Worm (Caenorhabditis elegans) whole organism, young adult: Measurements from ENCODE around the gene irld-25.
A peak's percentile ranks its signal among the peaks of the same experiment; 100 is the strongest.

Experiments
- B0261.1 ChIP-seq: sonication (generic microtip); optimal IDR thresholded peaks from 2 replicates; lab custom pipeline; 2016; ENCODE audit warnings: mild to moderate bottlenecking, missing genetic modification characterization, moderate library complexity, missing compliant biosample characterization
- B0336.3 ChIP-seq: fragments of 200-800 bp; sonication (Bioruptor generic); IDR thresholded peaks from 2 replicates; pipeline ENCODE4 v1.3.6; 2022; ENCODE audit warnings: missing genetic modification characterization, missing compliant biosample characterization
- D2030.7 ChIP-seq: fragments of 200-800 bp; sonication (Bioruptor generic); IDR thresholded peaks from 2 replicates; pipeline ENCODE4 v1.3.6; 2022; ENCODE audit warnings: missing genetic modification reagents, missing genetic modification characterization, missing compliant biosample characterization
- F22D6.2 ChIP-seq: sonication (generic microtip); optimal IDR thresholded peaks from 2 replicates; lab custom pipeline; 2016; ENCODE audit warnings: mild to moderate bottlenecking, missing genetic modification characterization, missing compliant biosample characterization
- F23B12.7 ChIP-seq: sonication (generic microtip); optimal IDR thresholded peaks from 2 replicates; lab custom pipeline; 2017; ENCODE audit warnings: missing genetic modification characterization, mild to moderate bottlenecking, missing compliant biosample characterization, antibody characterized with exemption, moderate library complexity; ENCODE audit not compliant: insufficient read depth
- F39B2.1 ChIP-seq: fragments of 200-800 bp; sonication (Bioruptor generic); IDR thresholded peaks from 2 replicates; pipeline ENCODE4 v1.3.6; 2022; ENCODE audit warnings: missing genetic modification reagents, missing genetic modification characterization, missing compliant biosample characterization
- F57A8.1 ChIP-seq: fragments of 200-800 bp; sonication (Bioruptor generic); optimal IDR thresholded peaks from 2 replicates; lab custom pipeline; 2018; ENCODE audit warnings: mild to moderate bottlenecking, missing genetic modification characterization, moderate library complexity, missing compliant biosample characterization
- F57C9.4 ChIP-seq: sonication (generic microtip); optimal IDR thresholded peaks from 2 replicates; lab custom pipeline; 2017; ENCODE audit warnings: mild to moderate bottlenecking, missing genetic modification characterization, missing compliant biosample characterization
- T07F8.4 ChIP-seq: sonication (generic microtip); optimal IDR thresholded peaks from 2 replicates; lab custom pipeline; 2016; ENCODE audit warnings: mild to moderate bottlenecking, missing genetic modification characterization, moderate library complexity, missing compliant biosample characterization
- Y95B8A.8 ChIP-seq: fragments of 200-800 bp; sonication (Bioruptor generic); IDR thresholded peaks from 2 replicates; pipeline ENCODE4 v1.3.6; 2022; ENCODE audit warnings: missing genetic modification reagents, missing genetic modification characterization, missing compliant biosample characterization
- ama-1 ChIP-seq, 3 experiments: fragments of 150-350 bp in 1 of 3; sonication (generic microtip) in 2 of 3; optimal IDR thresholded peaks; 2 replicates each; lab custom pipeline; 2014 to 2018; ENCODE audit warnings: missing biosample characterization in 2 of 3, missing genetic modification characterization in 2 of 3, missing genetic modification reagents in 2 of 3
- aptf-2 ChIP-seq: fragments of 200-800 bp; sonication (Bioruptor generic); conservative IDR thresholded peaks from 2 replicates; pipeline ENCODE4 v1.3.6; 2022; ENCODE audit warnings: missing genetic modification reagents, missing genetic modification characterization, missing compliant biosample characterization
- aptf-3 ChIP-seq: fragments of 200-800 bp; sonication (Bioruptor generic); IDR thresholded peaks from 2 replicates; pipeline ENCODE4 v1.3.6; 2022; ENCODE audit warnings: missing genetic modification characterization, missing compliant biosample characterization
- atf-7 ChIP-seq: sonication (generic microtip); optimal IDR thresholded peaks from 2 replicates; lab custom pipeline; 2017; ENCODE audit warnings: mild to moderate bottlenecking, missing genetic modification characterization, missing compliant biosample characterization
- athp-1 ChIP-seq: sonication (generic microtip); optimal IDR thresholded peaks from 2 replicates; lab custom pipeline; 2017; ENCODE audit warnings: mild to moderate bottlenecking, missing genetic modification characterization, missing compliant biosample characterization
- attf-3 ChIP-seq: fragments of 200-800 bp; sonication (Bioruptor generic); conservative IDR thresholded peaks from 2 replicates; pipeline ENCODE4 v1.3.6; 2022; ENCODE audit warnings: missing genetic modification reagents, missing genetic modification characterization, missing compliant biosample characterization
- attf-5 ChIP-seq: fragments of 200-800 bp; sonication (Bioruptor generic); optimal IDR thresholded peaks from 2 replicates; lab custom pipeline; 2018; ENCODE audit warnings: mild to moderate bottlenecking, missing genetic modification characterization, missing compliant biosample characterization
- attf-6 ChIP-seq: fragments of 200-800 bp; sonication (Bioruptor generic); IDR thresholded peaks from 2 replicates; pipeline ENCODE4 v1.3.6; 2022; ENCODE audit warnings: missing genetic modification reagents, missing genetic modification characterization, missing compliant biosample characterization
- bed-1 ChIP-seq: fragments of 200-800 bp; sonication (Bioruptor generic); IDR thresholded peaks from 2 replicates; pipeline ENCODE4 v1.3.6; 2022; ENCODE audit warnings: missing genetic modification reagents, missing genetic modification characterization, missing compliant biosample characterization
- ccch-3 ChIP-seq: fragments of 200-800 bp; sonication (Bioruptor generic); optimal IDR thresholded peaks from 2 replicates; lab custom pipeline; 2018; ENCODE audit warnings: mild to moderate bottlenecking, missing genetic modification characterization, missing compliant biosample characterization
- cebp-2 ChIP-seq: fragments of 200-800 bp; sonication (Bioruptor generic); IDR thresholded peaks from 2 replicates; pipeline ENCODE4 v1.3.6; 2022; ENCODE audit warnings: missing genetic modification characterization, missing compliant biosample characterization
- die-1 ChIP-seq: sonication (generic microtip); optimal IDR thresholded peaks from 2 replicates; lab custom pipeline; 2016; ENCODE audit warnings: missing genotype, mild to moderate bottlenecking, missing genetic modification characterization, missing compliant biosample characterization
- dpl-1 ChIP-seq: fragments of 150-350 bp; optimal IDR thresholded peaks from 2 replicates; lab custom pipeline; 2014; ENCODE audit warnings: missing biosample characterization, missing genetic modification reagents, missing genetic modification characterization
- egrh-3 ChIP-seq: fragments of 200-800 bp; sonication (Bioruptor generic); IDR thresholded peaks from 2 replicates; pipeline ENCODE4 v1.3.6; 2022; ENCODE audit warnings: missing genetic modification reagents, missing genetic modification characterization, missing compliant biosample characterization
- ets-4 ChIP-seq: fragments of 200-800 bp; sonication (Bioruptor generic); optimal IDR thresholded peaks from 2 replicates; lab custom pipeline; 2018; ENCODE audit warnings: mild to moderate bottlenecking, missing genetic modification characterization, missing compliant biosample characterization
- fkh-3 ChIP-seq: sonication (generic microtip); optimal IDR thresholded peaks from 2 replicates; lab custom pipeline; 2016; ENCODE audit warnings: mild to moderate bottlenecking, missing genetic modification characterization, missing compliant biosample characterization
- hsf-1 ChIP-seq: fragments of 200-800 bp; sonication (Bioruptor generic); IDR thresholded peaks from 2 replicates; pipeline ENCODE4 v1.3.6; 2022; ENCODE audit warnings: missing genetic modification reagents, missing genetic modification characterization, missing compliant biosample characterization
- lir-1 ChIP-seq: fragments of 200-800 bp; sonication (Bioruptor generic); conservative IDR thresholded peaks from 2 replicates; pipeline ENCODE4 v1.3.6; 2022; ENCODE audit warnings: missing genetic modification reagents, missing genetic modification characterization, missing compliant biosample characterization
- lsy-27 ChIP-seq: sonication (generic microtip); optimal IDR thresholded peaks from 2 replicates; lab custom pipeline; 2017; ENCODE audit warnings: missing genetic modification characterization, mild to moderate bottlenecking, missing compliant biosample characterization, antibody characterized with exemption, missing genotype, borderline replicate concordance; ENCODE audit not compliant: insufficient read depth
- mes-4 ChIP-seq: sonication (generic microtip); optimal IDR thresholded peaks from 2 replicates; lab custom pipeline; 2016; ENCODE audit warnings: missing genotype, missing genetic modification characterization, missing compliant biosample characterization
- mxl-1 ChIP-seq: sonication (generic microtip); optimal IDR thresholded peaks from 2 replicates; lab custom pipeline; 2016; ENCODE audit warnings: missing genetic modification characterization, missing compliant biosample characterization
- nfya-1 ChIP-seq: sonication (generic microtip); optimal IDR thresholded peaks from 2 replicates; lab custom pipeline; 2017; ENCODE audit warnings: antibody characterized with exemption, missing compliant biosample characterization, missing genetic modification characterization, borderline replicate concordance; ENCODE audit not compliant: insufficient read depth
- nfya-2 ChIP-seq: fragments of 200-800 bp; sonication (Bioruptor generic); IDR thresholded peaks from 2 replicates; pipeline ENCODE4 v1.3.6; 2022; ENCODE audit warnings: missing genetic modification reagents, missing genetic modification characterization, missing compliant biosample characterization
- nhr-80 ChIP-seq: sonication (generic microtip); optimal IDR thresholded peaks from 2 replicates; lab custom pipeline; 2016; ENCODE audit warnings: missing genetic modification characterization, missing compliant biosample characterization
- nhr-90 ChIP-seq: sonication (generic microtip); optimal IDR thresholded peaks from 2 replicates; lab custom pipeline; 2016; ENCODE audit warnings: missing genotype, mild to moderate bottlenecking, missing genetic modification characterization, missing compliant biosample characterization
- pbrm-1 ChIP-seq: fragments of 200-800 bp; sonication (Bioruptor generic); IDR thresholded peaks from 2 replicates; pipeline ENCODE4 v1.3.6; 2022; ENCODE audit warnings: missing genetic modification reagents, missing genetic modification characterization, missing compliant biosample characterization
- pha-4 ChIP-seq: fragments of 150-350 bp; sonication (generic microtip); optimal IDR thresholded peaks from 2 replicates; lab custom pipeline; 2014; ENCODE audit warnings: missing biosample characterization, missing genetic modification reagents, missing genetic modification characterization
- rcor-1 ChIP-seq: fragments of 200-800 bp; sonication (Bioruptor generic); IDR thresholded peaks from 2 replicates; pipeline ENCODE4 v1.3.6; 2022; ENCODE audit warnings: missing genetic modification reagents, missing genetic modification characterization, missing compliant biosample characterization
- repo-1 ChIP-seq: sonication (generic microtip); optimal IDR thresholded peaks from 2 replicates; lab custom pipeline; 2017; ENCODE audit warnings: mild to moderate bottlenecking, missing genetic modification characterization, missing compliant biosample characterization
- sdz-38 ChIP-seq: sonication (generic microtip); optimal IDR thresholded peaks from 2 replicates; lab custom pipeline; 2016; ENCODE audit warnings: missing genotype, missing genetic modification characterization, missing compliant biosample characterization
- snpc-1.1 ChIP-seq: sonication (generic microtip); optimal IDR thresholded peaks from 2 replicates; lab custom pipeline; 2017; ENCODE audit warnings: missing genetic modification characterization, mild to moderate bottlenecking, missing compliant biosample characterization, antibody characterized with exemption, moderate library complexity, missing genotype, missing genetic modification reagents; ENCODE audit not compliant: insufficient read depth
- snpc-4 ChIP-seq, 5 experiments: fragments of 150-350 bp in 1 of 5; sonication (generic microtip) in 4 of 5; optimal IDR thresholded peaks; 2 replicates each; lab custom pipeline; 2014 to 2018; ENCODE audit warnings: missing genetic modification characterization in 5 of 5, missing biosample characterization in 3 of 5, antibody characterized with exemption in 2 of 5, mild to moderate bottlenecking in 2 of 5, missing compliant biosample characterization in 2 of 5, missing genotype in 2 of 5, moderate library complexity in 2 of 5, missing genetic modification reagents in 1 of 5
- somi-1 ChIP-seq: fragments of 200-800 bp; sonication (Bioruptor generic); optimal IDR thresholded peaks from 2 replicates; lab custom pipeline; 2018; ENCODE audit warnings: mild to moderate bottlenecking, missing genetic modification characterization, missing compliant biosample characterization
- tlf-1 ChIP-seq: fragments of 200-800 bp; sonication (Bioruptor generic); optimal IDR thresholded peaks from 2 replicates; lab custom pipeline; 2018; ENCODE audit warnings: mild to moderate bottlenecking, missing genetic modification characterization, missing compliant biosample characterization
- unc-130 ChIP-seq: sonication (generic microtip); optimal IDR thresholded peaks from 2 replicates; lab custom pipeline; 2016; ENCODE audit warnings: missing genetic modification reagents, missing genetic modification characterization, missing compliant biosample characterization
- xnd-1 ChIP-seq: sonication (generic microtip); optimal IDR thresholded peaks from 2 replicates; lab custom pipeline; 2016; ENCODE audit warnings: missing genotype, missing genetic modification reagents, missing genetic modification characterization, missing compliant biosample characterization
- ztf-26 ChIP-seq: sonication (generic microtip); optimal IDR thresholded peaks from 2 replicates; lab custom pipeline; 2017; ENCODE audit warnings: missing genetic modification characterization, missing compliant biosample characterization
- ztf-3 ChIP-seq: fragments of 200-800 bp; sonication (Bioruptor generic); optimal IDR thresholded peaks from 2 replicates; lab custom pipeline; 2018; ENCODE audit warnings: mild to moderate bottlenecking, missing genetic modification characterization, missing compliant biosample characterization

Gene irld-25

ce11 chrV:15190903-15191302 lies 30.5 kb upstream of the irld-25 start, which contains the start of gene Y75B12B.11 (continued):
- TF ChIP-seq F57C9.4 (tag; lab: Kevin White, UChicago) (peak; percentile 91), Y95B8A.8 (GFP tag; lab: Robert Waterston, UW) (peak; percentile 87; the same call in 1 of the 2 replicates), ama-1 (optimal IDR thresholded peaks at IDR 0.05; lab: Kevin White, UChicago) (peak; percentile 78), ama-1 (GFP tag; optimal IDR thresholded peaks at IDR 0.05; lab: Kevin White, UChicago) (peak; percentile 93 to 95), ccch-3 (GFP tag; lab: Kevin White, UChicago) (no peak), nfya-1 (no peak), dpl-1 (GFP tag; lab: Kevin White, UChicago) (peak; percentile 49), sdz-38 (tag; lab: Kevin White, UChicago) (no peak), ets-4 (peak; percentile 87), snpc-4 (GFP tag; optimal IDR thresholded peaks at IDR 0.05; lab: Kevin White, UChicago) (peak; percentile 77), snpc-4 (tag; optimal IDR thresholded peaks at IDR 0.05; lab: Kevin White, UChicago) (peak; percentile 47 to 87 (median 82)), mxl-1 (tag; lab: Kevin White, UChicago) (peak; percentile 96), ztf-3 (GFP tag; lab: Kevin White, UChicago) (peak; percentile 46), F57A8.1 (GFP tag; lab: Kevin White, UChicago) (peak; percentile 86), pbrm-1 (peak; percentile 93), lir-1 (peak; percentile 75), unc-130 (GFP tag; lab: Kevin White, UChicago) (peak; percentile 92), mes-4 (tag; lab: Kevin White, UChicago) (peak; percentile 95), nfya-2 (peak; percentile 90; the same call in 1 of the 2 replicates), die-1 (tag; lab: Kevin White, UChicago) (peak; percentile 98), ztf-26 (tag; lab: Kevin White, UChicago) (peak; percentile 95), F22D6.2 (tag; lab: Kevin White, UChicago) (peak; percentile 82), B0336.3 (GFP tag; lab: Robert Waterston, UW) (peak; percentile 98), rcor-1 (GFP tag; lab: Robert Waterston, UW) (peak; percentile 95), bed-1 (peak; percentile 94; the same call in 1 of the 2 replicates), F23B12.7 (tag; lab: Kevin White, UChicago) (peak; percentile 89), aptf-2 (peak; percentile 73; the same call in 1 of the 2 replicates), repo-1 (tag; lab: Kevin White, UChicago) (peak; percentile 96), egrh-3 (GFP tag; lab: Robert Waterston, UW) (peak; percentile 78), B0261.1 (tag; lab: Kevin White, UChicago) (peak; percentile 97), attf-3 (peak; percentile 77), pha-4 (tag; lab: Kevin White, UChicago) (no peak), lsy-27 (tag; lab: Kevin White, UChicago) (peak; percentile 83), aptf-3 (GFP tag; lab: Robert Waterston, UW) (peak; percentile 96), snpc-1.1 (tag; lab: Kevin White, UChicago) (peak; percentile 81), attf-6 (GFP tag; lab: Robert Waterston, UW) (peak; percentile 93), D2030.7 (GFP tag; lab: Robert Waterston, UW) (peak; percentile 96), fkh-3 (tag; lab: Kevin White, UChicago) (peak; percentile 93), cebp-2 (GFP tag; lab: Robert Waterston, UW) (peak; percentile 97), tlf-1 (GFP tag; lab: Kevin White, UChicago) (peak; percentile 95), nhr-80 (tag; lab: Kevin White, UChicago) (peak; percentile 73), T07F8.4 (tag; lab: Kevin White, UChicago) (peak; percentile 91), atf-7 (tag; lab: Kevin White, UChicago) (peak; percentile 95), somi-1 (peak; percentile 61), xnd-1 (tag; lab: Kevin White, UChicago) (peak; percentile 61), athp-1 (tag; lab: Kevin White, UChicago) (peak; percentile 98), nhr-90 (peak; percentile 98), F39B2.1 (GFP tag; lab: Robert Waterston, UW) (peak; percentile 92), hsf-1 (GFP tag; lab: Robert Waterston, UW) (peak; percentile 95), attf-5 (GFP tag; lab: Kevin White, UChicago) (peak; percentile 89)
